Fruit fly (Drosophila melanogaster) whole organism, prepupa: ENCODE data around the gene Blos3.

ENCODE experiments used
- Blimp-1 ChIP-seq: fragments of 200-800 bp; sonication (Bioruptor generic); optimal IDR thresholded peaks from 3 replicates; lab custom pipeline; 2017; ENCODE audit warnings: missing biosample characterization, missing genetic modification characterization, mild to moderate bottlenecking, moderate library complexity, missing genetic modification reagents
- CG10631 ChIP-seq: fragments of 200-800 bp; sonication (Bioruptor generic); optimal IDR thresholded peaks from 2 replicates; lab custom pipeline; 2016; ENCODE audit warnings: missing biosample characterization, missing genetic modification characterization
- CG10669 ChIP-seq: fragments of 200-800 bp; sonication (Bioruptor generic); optimal IDR thresholded peaks from 3 replicates; lab custom pipeline; 2018; ENCODE audit warnings: missing biosample characterization, mild to moderate bottlenecking, missing genetic modification characterization, moderate library complexity
- CG11762 ChIP-seq: fragments of 200-800 bp; sonication (Bioruptor generic); optimal IDR thresholded peaks from 3 replicates; lab custom pipeline; 2016; ENCODE audit warnings: missing biosample characterization, missing genetic modification characterization; ENCODE audit not compliant: insufficient read depth
- CG15336 ChIP-seq: fragments of 200-800 bp; sonication (Bioruptor generic); IDR thresholded peaks from 2 replicates; pipeline ENCODE4 v1.3.6; 2022; ENCODE audit warnings: missing biosample characterization, missing genetic modification characterization
- CG1621 ChIP-seq: fragments of 200-800 bp; sonication (Bioruptor generic); optimal IDR thresholded peaks from 3 replicates; lab custom pipeline; 2018; ENCODE audit warnings: missing biosample characterization, mild to moderate bottlenecking, missing genetic modification characterization
- CG16779 ChIP-seq: fragments of 200-800 bp; sonication (Bioruptor generic); optimal IDR thresholded peaks from 3 replicates; lab custom pipeline; 2017; ENCODE audit warnings: missing biosample characterization, mild to moderate bottlenecking, missing genetic modification characterization
- CG3032 ChIP-seq: fragments of 200-800 bp; optimal IDR thresholded peaks from 2 replicates; lab custom pipeline; 2019; ENCODE audit warnings: missing biosample characterization, mild to moderate bottlenecking, missing genetic modification characterization, moderate library complexity
- CG31627 ChIP-seq: fragments of 200-800 bp; sonication (Bioruptor generic); optimal IDR thresholded peaks from 3 replicates; lab custom pipeline; 2016; ENCODE audit warnings: missing biosample characterization, missing genetic modification characterization
- CG32006 ChIP-seq: fragments of 200-800 bp; sonication (Bioruptor generic); optimal IDR thresholded peaks from 3 replicates; lab custom pipeline; 2017; ENCODE audit warnings: missing biosample characterization, mild to moderate bottlenecking, missing genetic modification characterization
- CG3919 ChIP-seq: fragments of 200-800 bp; sonication (Bioruptor generic); optimal IDR thresholded peaks from 3 replicates; lab custom pipeline; 2016; ENCODE audit warnings: missing biosample characterization, missing genetic modification characterization
- CG4318 ChIP-seq: fragments of 200-800 bp; sonication (Bioruptor generic); optimal IDR thresholded peaks from 3 replicates; lab custom pipeline; 2017; ENCODE audit warnings: missing biosample characterization, mild to moderate bottlenecking, missing genetic modification characterization
- CG6163 ChIP-seq: fragments of 200-800 bp; sonication (Bioruptor generic); IDR thresholded peaks from 3 replicates; pipeline ENCODE4 v1.3.6; 2022; ENCODE audit warnings: missing biosample characterization, missing genetic modification characterization
- CG6792 ChIP-seq: fragments of 200-800 bp; sonication (Bioruptor generic); optimal IDR thresholded peaks from 3 replicates; lab custom pipeline; 2016; ENCODE audit warnings: missing biosample characterization, missing genetic modification characterization
- CG6854 ChIP-seq: fragments of 200-800 bp; sonication (Bioruptor generic); optimal IDR thresholded peaks from 2 replicates; lab custom pipeline; 2017; ENCODE audit warnings: missing biosample characterization, mild to moderate bottlenecking, missing genetic modification characterization
- CG8319 ChIP-seq: fragments of 200-800 bp; sonication (Bioruptor generic); optimal IDR thresholded peaks from 3 replicates; lab custom pipeline; 2016; ENCODE audit warnings: missing biosample characterization, missing genetic modification characterization
- CG8632 ChIP-seq: fragments of 200-800 bp; sonication (Bioruptor generic); optimal IDR thresholded peaks from 3 replicates; lab custom pipeline; 2016; ENCODE audit warnings: missing biosample characterization, missing genetic modification characterization
- CG9139 ChIP-seq: fragments of 200-800 bp; sonication (Bioruptor generic); optimal IDR thresholded peaks from 3 replicates; lab custom pipeline; 2017; ENCODE audit warnings: missing biosample characterization, mild to moderate bottlenecking, missing genetic modification characterization
- Eip75B ChIP-seq: fragments of 200-800 bp; sonication (Bioruptor generic); optimal IDR thresholded peaks from 3 replicates; lab custom pipeline; 2016; ENCODE audit warnings: missing biosample characterization, missing genetic modification characterization
- Eip93F ChIP-seq: fragments of 200-800 bp; sonication (Bioruptor generic); optimal IDR thresholded peaks from 2 replicates; lab custom pipeline; 2016; ENCODE audit warnings: missing biosample characterization, mild to moderate bottlenecking, missing genetic modification characterization
- Ets96B ChIP-seq: fragments of 200-800 bp; optimal IDR thresholded peaks from 2 replicates; lab custom pipeline; 2019; ENCODE audit warnings: missing biosample characterization, mild to moderate bottlenecking, missing genetic modification characterization, moderate library complexity
- Hr38 ChIP-seq: sonication (Bioruptor generic); optimal IDR thresholded peaks from 2 replicates; lab custom pipeline; 2016; ENCODE audit warnings: missing biosample characterization, missing genetic modification characterization
- Hr39 ChIP-seq: fragments of 200-800 bp; sonication (Bioruptor generic); optimal IDR thresholded peaks from 2 replicates; lab custom pipeline; 2016; ENCODE audit warnings: missing biosample characterization, missing genetic modification characterization
- Hr4 ChIP-seq: fragments of 200-800 bp; sonication (Bioruptor generic); optimal IDR thresholded peaks from 3 replicates; lab custom pipeline; 2016; ENCODE audit warnings: missing biosample characterization, missing genetic modification characterization
- Lpt ChIP-seq: fragments of 200-800 bp; sonication (Bioruptor generic); optimal IDR thresholded peaks from 3 replicates; lab custom pipeline; 2016; ENCODE audit warnings: missing biosample characterization, missing genetic modification characterization
- Met ChIP-seq: fragments of 200-800 bp; sonication (Bioruptor generic); optimal IDR thresholded peaks from 3 replicates; lab custom pipeline; 2016; ENCODE audit warnings: missing biosample characterization, missing genetic modification characterization
- OdsH ChIP-seq: fragments of 200-800 bp; sonication (Bioruptor generic); optimal IDR thresholded peaks from 3 replicates; lab custom pipeline; 2016; ENCODE audit warnings: missing biosample characterization, missing genetic modification characterization
- Sox102F ChIP-seq: fragments of 200-800 bp; sonication (Bioruptor generic); optimal IDR thresholded peaks from 2 replicates; lab custom pipeline; 2016; ENCODE audit warnings: missing biosample characterization, mild to moderate bottlenecking, missing genetic modification characterization
- Sox14 ChIP-seq: fragments of 200-800 bp; sonication (Bioruptor generic); optimal IDR thresholded peaks from 3 replicates; lab custom pipeline; 2016; ENCODE audit warnings: missing biosample characterization, missing genetic modification characterization
- Sox15 ChIP-seq: fragments of 200-800 bp; sonication (Bioruptor generic); optimal IDR thresholded peaks from 3 replicates; lab custom pipeline; 2016; ENCODE audit warnings: missing biosample characterization, missing genetic modification characterization
- achi ChIP-seq: fragments of 200-800 bp; sonication (Bioruptor generic); optimal IDR thresholded peaks from 3 replicates; lab custom pipeline; 2016; ENCODE audit warnings: missing biosample characterization, missing genetic modification characterization
- acj6 ChIP-seq: fragments of 200-800 bp; sonication (Bioruptor generic); optimal IDR thresholded peaks from 3 replicates; lab custom pipeline; 2016; ENCODE audit warnings: missing biosample characterization, missing genetic modification characterization
- cyc ChIP-seq: fragments of 200-800 bp; sonication (Bioruptor generic); optimal IDR thresholded peaks from 3 replicates; lab custom pipeline; 2016; ENCODE audit warnings: missing biosample characterization, missing genetic modification characterization
- dac ChIP-seq: fragments of 200-800 bp; sonication (Bioruptor generic); optimal IDR thresholded peaks from 2 replicates; lab custom pipeline; 2017; ENCODE audit warnings: missing biosample characterization, mild to moderate bottlenecking, missing genetic modification characterization
- dsx ChIP-seq: fragments of 200-800 bp; optimal IDR thresholded peaks from 3 replicates; lab custom pipeline; 2019; ENCODE audit warnings: missing biosample characterization, mild to moderate bottlenecking, missing genetic modification characterization, moderate library complexity; ENCODE audit not compliant: poor library complexity, severe bottlenecking
- eg ChIP-seq: fragments of 200-800 bp; sonication (Bioruptor generic); IDR thresholded peaks from 3 replicates; pipeline ENCODE4 v1.3.6; 2022; ENCODE audit warnings: missing biosample characterization, missing genetic modification characterization
- esn ChIP-seq: fragments of 200-800 bp; sonication (Bioruptor generic); optimal IDR thresholded peaks from 2 replicates; lab custom pipeline; 2016; ENCODE audit warnings: missing biosample characterization, mild to moderate bottlenecking, missing genetic modification characterization, moderate library complexity
- fd59A ChIP-seq: fragments of 200-800 bp; sonication (Bioruptor generic); optimal IDR thresholded peaks from 2 replicates; lab custom pipeline; 2017; ENCODE audit warnings: missing biosample characterization, mild to moderate bottlenecking, missing genetic modification characterization, missing genetic modification reagents
- fd85E ChIP-seq: fragments of 200-800 bp; sonication (Bioruptor generic); optimal IDR thresholded peaks from 3 replicates; lab custom pipeline; 2016; ENCODE audit warnings: missing biosample characterization, missing genetic modification characterization
- fkh ChIP-seq: fragments of 200-800 bp; sonication (Bioruptor generic); optimal IDR thresholded peaks from 3 replicates; lab custom pipeline; 2017; ENCODE audit warnings: missing biosample characterization, mild to moderate bottlenecking, missing genetic modification characterization, moderate library complexity
- lz ChIP-seq: fragments of 200-800 bp; sonication (Bioruptor generic); optimal IDR thresholded peaks from 3 replicates; lab custom pipeline; 2016; ENCODE audit warnings: missing biosample characterization, missing genetic modification characterization
- net ChIP-seq: fragments of 200-800 bp; sonication (Bioruptor generic); optimal IDR thresholded peaks from 3 replicates; lab custom pipeline; 2016; ENCODE audit warnings: missing biosample characterization, missing genetic modification characterization
- salr ChIP-seq, 2 experiments: fragments of 200-800 bp; sonication (Bioruptor generic); optimal IDR thresholded peaks; 3 replicates each; lab custom pipeline; 2016 to 2018; ENCODE audit warnings: missing biosample characterization in 2 of 2, missing genetic modification characterization in 2 of 2, mild to moderate bottlenecking in 1 of 2
- spab ChIP-seq: fragments of 200-800 bp; sonication (Bioruptor generic); optimal IDR thresholded peaks from 2 replicates; lab custom pipeline; 2017; ENCODE audit warnings: missing biosample characterization, mild to moderate bottlenecking, missing genetic modification characterization, missing genetic modification reagents
- svp ChIP-seq: fragments of 200-800 bp; sonication (Bioruptor generic); peaks from one replicate; lab custom pipeline; 2016; ENCODE audit warnings: missing biosample characterization, missing genetic modification characterization
- topi ChIP-seq: fragments of 200-800 bp; sonication (Bioruptor generic); optimal IDR thresholded peaks from 3 replicates; lab custom pipeline; 2016; ENCODE audit warnings: missing biosample characterization, missing genetic modification characterization
- vri ChIP-seq: fragments of 200-800 bp; sonication (Bioruptor generic); optimal IDR thresholded peaks from 3 replicates; lab custom pipeline; 2016; ENCODE audit warnings: missing biosample characterization, mild to moderate bottlenecking, missing genetic modification characterization

Gene Blos3

dm6 chr3L:18867521-18867920 is 2.5 kb upstream of the Blos3 start, which contains the start of gene Dysb (continued):
- TF ChIP-seq CG10669 (GFP tag; lab: Kevin White, UChicago) (peak; percentile 75), CG8319 (peak; percentile 50), Lpt (GFP tag; lab: Kevin White, UChicago) (peak; percentile 69), Sox102F (GFP tag; lab: Kevin White, UChicago) (peak; percentile 84), CG9139 (GFP tag; lab: Kevin White, UChicago) (no peak), Ets96B (peak; percentile 80), CG15336 (GFP tag; lab: Robert Waterston, UW) (peak; percentile 93), lz (GFP tag; lab: Kevin White, UChicago) (peak; percentile 73)

dm6 chr3L:18869035-18869826 is 793 bp upstream of the Blos3 start, which contains the start of gene Grx1:
Gene Grx1 (plus strand): TSS chr3L:18869230.
- peak; percentile 61 for TF ChIP-seq vri (GFP tag; lab: Kevin White, UChicago)
- peak; percentile 64 for TF ChIP-seq Eip75B
- peak; percentile 60 for TF ChIP-seq Met (GFP tag; lab: Kevin White, UChicago)
- TF ChIP-seq CG6163 (GFP tag; lab: Robert Waterston, UW): peak; percentile 66
- TF ChIP-seq Sox15 (GFP tag; lab: Kevin White, UChicago): no peak
- TF ChIP-seq Sox102F (GFP tag; lab: Kevin White, UChicago): peak; percentile 61
- TF ChIP-seq lz (GFP tag; lab: Kevin White, UChicago): peak; percentile 70
- peak; percentile 64 for TF ChIP-seq OdsH (GFP tag; lab: Kevin White, UChicago)
- TF ChIP-seq Blimp-1 (GFP tag; lab: Kevin White, UChicago): peak; percentile 68
- TF ChIP-seq CG4318: no peak
- peak; percentile 36 for TF ChIP-seq CG31627 (GFP tag; lab: Kevin White, UChicago)
- TF ChIP-seq Eip93F: no peak
- TF ChIP-seq CG8632 (GFP tag; lab: Kevin White, UChicago): peak; percentile 47
- TF ChIP-seq spab (GFP tag; lab: Kevin White, UChicago): no peak
- peak; percentile 49; the same call in 2 of the 3 replicates for TF ChIP-seq eg
- TF ChIP-seq dsx (GFP tag; lab: Kevin White, UChicago): peak; percentile 64
- TF ChIP-seq CG6792: peak; percentile 53
- TF ChIP-seq CG16779 (tag; lab: Kevin White, UChicago): no peak
- TF ChIP-seq svp: peak; percentile 64
- peak; percentile 63 for TF ChIP-seq Hr4 (GFP tag; lab: Kevin White, UChicago)
- TF ChIP-seq fd85E: no peak
- TF ChIP-seq dac (GFP tag; lab: Kevin White, UChicago): no peak
- TF ChIP-seq salr (GFP tag; optimal IDR thresholded peaks at IDR 0.05; lab: Kevin White, UChicago): peak in 1 of 2 experiments; percentile 9
- TF ChIP-seq Hr39 (GFP tag; lab: Kevin White, UChicago): peak; percentile 56
- peak; percentile 50 for TF ChIP-seq CG10631 (GFP tag; lab: Kevin White, UChicago)
- peak; percentile 26; the same call in 1 of the 2 replicates for TF ChIP-seq CG15336 (GFP tag; lab: Robert Waterston, UW)
- peak; percentile 34 for TF ChIP-seq CG3032 (tag; lab: Kevin White, UChicago)
- peak; percentile 84 for TF ChIP-seq fkh (GFP tag; lab: Kevin White, UChicago)
- TF ChIP-seq CG32006: peak; percentile 46
- TF ChIP-seq Sox14: peak; percentile 47
- TF ChIP-seq CG1621 (tag; lab: Kevin White, UChicago): no peak
- TF ChIP-seq net (GFP tag; lab: Kevin White, UChicago): peak; percentile 58
- TF ChIP-seq Hr38 (GFP tag; lab: Kevin White, UChicago): no peak
- TF ChIP-seq fd59A: no peak
- TF ChIP-seq CG6854 (GFP tag; lab: Kevin White, UChicago): no peak
- TF ChIP-seq CG11762 (GFP tag; lab: Kevin White, UChicago): no peak
- TF ChIP-seq Ets96B: peak; percentile 43
- peak; percentile 40 for TF ChIP-seq topi (GFP tag; lab: Kevin White, UChicago)
- TF ChIP-seq cyc: peak; percentile 48
- TF ChIP-seq CG3919 (GFP tag; lab: Kevin White, UChicago): peak; percentile 69
- TF ChIP-seq esn (GFP tag; lab: Kevin White, UChicago): peak; percentile 62
- peak; percentile 87 for TF ChIP-seq achi (GFP tag; lab: Kevin White, UChicago)
- peak; percentile 58 for TF ChIP-seq acj6 (GFP tag; lab: Kevin White, UChicago)
- peak; percentile 48 for TF ChIP-seq Lpt (GFP tag; lab: Kevin White, UChicago)
